Worm (Caenorhabditis elegans): ENCODE data around the gene cdc-73.

Gene cdc-73

DNA sequence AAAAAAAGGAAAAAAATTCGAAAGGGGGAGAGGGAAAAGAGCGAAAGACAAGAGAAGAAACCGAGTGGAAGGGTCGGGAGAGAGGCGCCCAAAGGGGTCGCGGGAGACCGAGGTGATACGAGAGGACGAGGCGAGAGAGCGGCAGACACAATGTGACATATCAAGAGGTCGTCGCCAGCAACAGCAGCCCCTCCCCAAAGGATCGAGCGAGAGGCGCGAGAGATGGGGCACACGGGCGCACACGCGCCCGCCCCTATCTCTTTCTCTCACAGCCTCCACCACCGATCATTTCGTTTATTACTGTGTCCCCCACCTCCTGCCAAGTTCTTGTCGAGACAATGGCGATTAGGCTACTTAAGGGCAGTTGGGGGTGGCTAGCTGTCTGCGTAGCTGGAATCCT lies 14.2 kb upstream of the cdc-73 start (continued):
- TF ChIP-seq fos-1 (tag; optimal IDR thresholded peaks at IDR 0.05): no peak
- peak; percentile 17 for TF ChIP-seq elt-1 (tag; optimal IDR thresholded peaks at IDR 0.05)
- TF ChIP-seq jun-1 (tag; optimal IDR thresholded peaks at IDR 0.05): peak; percentile 54
- TF ChIP-seq fkh-10 (GFP tag; optimal IDR thresholded peaks at IDR 0.05): no peak
- TF ChIP-seq egl-27 (tag; optimal IDR thresholded peaks at IDR 0.05): peak; percentile 59
- TF ChIP-seq sea-2 (GFP tag; optimal IDR thresholded peaks at IDR 0.05): no peak
- peak; percentile 3 for TF ChIP-seq lin-15B (tag; optimal IDR thresholded peaks at IDR 0.05)

ce11 chrIV:4029288-4029687 lies 13.1 kb upstream of the cdc-73 start:
- TF ChIP-seq nhr-25 (tag; optimal IDR thresholded peaks at IDR 0.05): peak; percentile 33
- TF ChIP-seq ama-1 (optimal IDR thresholded peaks at IDR 0.05): peak; percentile 60
- peak; percentile 41 for TF ChIP-seq pqm-1 (tag; optimal IDR thresholded peaks at IDR 0.05)
- no peak for TF ChIP-seq ztf-4 (tag; optimal IDR thresholded peaks at IDR 0.05)
- TF ChIP-seq elt-2 (tag; optimal IDR thresholded peaks at IDR 0.05): peak; percentile 75
- TF ChIP-seq jun-1 (tag; optimal IDR thresholded peaks at IDR 0.05): peak; percentile 15

- TF ChIP-seq nhr-43 (tag; optimal IDR thresholded peaks at IDR 0.05; ENCODE audit: poor library complexity, severe bottlenecking): peak; percentile 56
- TF ChIP-seq nhr-23 (tag; optimal IDR thresholded peaks at IDR 0.05): peak; percentile 75
- TF ChIP-seq elt-1 (tag; optimal IDR thresholded peaks at IDR 0.05): peak; percentile 76
- peak; percentile 48 for TF ChIP-seq unc-62 (GFP tag; optimal IDR thresholded peaks at IDR 0.05)
- no peak for TF ChIP-seq ZK546.5 (tag; optimal IDR thresholded peaks at IDR 0.05)
- TF ChIP-seq nhr-76 (tag; optimal IDR thresholded peaks at IDR 0.05): no peak
- peak; percentile 28 for TF ChIP-seq R02D3.7 (tag; optimal IDR thresholded peaks at IDR 0.05)
- TF ChIP-seq ztf-4 (tag; optimal IDR thresholded peaks at IDR 0.05): no peak
- no peak for TF ChIP-seq sea-2 (GFP tag; optimal IDR thresholded peaks at IDR 0.05)
- TF ChIP-seq lin-15B (tag; optimal IDR thresholded peaks at IDR 0.05): peak; percentile 92
- no peak for TF ChIP-seq nhr-11 (tag; optimal IDR thresholded peaks at IDR 0.05)
- peak in 1 of 3 experiments; percentile 15 for TF ChIP-seq elt-3 (tag; optimal IDR thresholded peaks at IDR 0.05)
- no peak for TF ChIP-seq skn-1 (tag; optimal IDR thresholded peaks at IDR 0.05)
- TF ChIP-seq nhr-25 (tag; optimal IDR thresholded peaks at IDR 0.05): peak; percentile 84
- no peak for TF ChIP-seq egl-5 (tag; optimal IDR thresholded peaks at IDR 0.05)
- no peak for TF ChIP-seq eor-1 (tag; optimal IDR thresholded peaks at IDR 0.05)
- TF ChIP-seq pqm-1 (tag; optimal IDR thresholded peaks at IDR 0.05): no peak
- no peak for TF ChIP-seq fkh-2 (tag; optimal IDR thresholded peaks at IDR 0.05)
- no peak for TF ChIP-seq lin-39 (tag; optimal IDR thresholded peaks at IDR 0.05)
Observed at ce11 chrIV:4030917-4031599, 11.3 kb upstream of the cdc-73 start.

DNA sequence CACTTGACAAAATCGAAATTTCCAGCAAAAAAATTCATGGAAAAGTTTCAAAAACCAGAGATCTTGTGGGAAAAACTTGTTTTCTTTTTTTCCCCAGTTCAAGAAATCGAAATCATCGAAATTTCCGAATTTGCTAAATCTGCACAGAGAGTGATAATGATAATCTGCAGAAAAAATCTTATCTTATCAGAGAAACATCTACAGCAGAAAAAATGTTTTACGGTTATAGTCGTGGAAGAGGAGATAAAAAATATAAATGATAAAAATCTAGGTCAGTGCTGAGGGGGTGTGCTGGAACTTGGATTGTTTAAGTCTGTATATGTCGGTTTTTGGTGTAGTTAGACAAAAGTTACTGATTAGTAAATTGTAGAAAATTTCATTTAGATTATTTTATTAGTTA lies 10.0 kb upstream of the cdc-73 start:
- TF ChIP-seq elt-3 (tag; optimal IDR thresholded peaks at IDR 0.05) (peak in 2 of 3 experiments; percentile 57 to 87), skn-1 (tag; optimal IDR thresholded peaks at IDR 0.05) (no peak), elt-2 (tag; optimal IDR thresholded peaks at IDR 0.05) (peak; percentile 70)

DNA sequence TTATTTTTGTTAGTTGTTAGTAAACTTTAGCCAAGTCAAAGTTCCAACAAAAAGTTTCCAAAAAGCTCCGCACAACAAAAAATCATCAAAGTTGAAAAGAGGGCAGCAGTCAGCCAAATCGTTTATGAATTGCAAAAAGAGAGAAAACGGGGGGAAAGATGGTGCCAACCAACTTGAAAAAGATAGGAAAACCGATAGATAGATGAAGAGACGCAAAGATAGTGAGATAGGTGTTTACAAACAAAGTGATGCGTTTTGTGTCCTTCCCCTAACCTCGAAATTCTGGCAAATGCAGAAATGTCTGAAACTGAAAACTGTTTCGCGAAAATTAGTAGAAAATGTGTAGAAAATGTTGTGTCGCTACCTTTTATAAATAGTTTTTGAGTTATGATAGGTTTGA lies 8.9 kb upstream of the cdc-73 start:
- TF ChIP-seq jun-1 (tag; optimal IDR thresholded peaks at IDR 0.05): no peak
- TF ChIP-seq nhr-43 (tag; optimal IDR thresholded peaks at IDR 0.05; ENCODE audit: poor library complexity, severe bottlenecking): no peak
- no peak for TF ChIP-seq sea-2 (GFP tag; optimal IDR thresholded peaks at IDR 0.05)
- TF ChIP-seq ceh-82 (tag; optimal IDR thresholded peaks at IDR 0.05): no peak
- peak; percentile 72 for TF ChIP-seq pha-4 (tag; optimal IDR thresholded peaks at IDR 0.05)
- no peak for TF ChIP-seq nhr-67 (tag; optimal IDR thresholded peaks at IDR 0.05)
- peak; percentile 55 for TF ChIP-seq fkh-2 (tag; optimal IDR thresholded peaks at IDR 0.05)
- TF ChIP-seq snpc-4 (tag; optimal IDR thresholded peaks at IDR 0.05): no peak
- TF ChIP-seq elt-2 (tag; optimal IDR thresholded peaks at IDR 0.05): peak; percentile 19
- no peak for TF ChIP-seq pqm-1 (tag; optimal IDR thresholded peaks at IDR 0.05)
- TF ChIP-seq skn-1 (tag; optimal IDR thresholded peaks at IDR 0.05): no peak
- no peak for TF ChIP-seq ztf-11 (tag; optimal IDR thresholded peaks at IDR 0.05)
- TF ChIP-seq nhr-76 (tag; optimal IDR thresholded peaks at IDR 0.05): no peak
- no peak for TF ChIP-seq unc-62 (GFP tag; optimal IDR thresholded peaks at IDR 0.05)
- TF ChIP-seq egl-5 (tag; optimal IDR thresholded peaks at IDR 0.05): no peak

ce11 chrIV:4034883-4035282 lies 7.5 kb upstream of the cdc-73 start, which contains the start of gene hlh-30:
Gene hlh-30, minus strand, starts transcription at chrIV:4034951.
- TF ChIP-seq nfya-1 (tag; optimal IDR thresholded peaks at IDR 0.05; ENCODE audit: insufficient read depth) (peak; percentile 73), nhr-77 (tag; optimal IDR thresholded peaks at IDR 0.05) (no peak), lin-39 (tag; optimal IDR thresholded peaks at IDR 0.05) (peak; percentile 79), nhr-67 (tag; optimal IDR thresholded peaks at IDR 0.05) (no peak), snpc-4 (tag; optimal IDR thresholded peaks at IDR 0.05) (no peak), lin-15B (tag; optimal IDR thresholded peaks at IDR 0.05) (peak; percentile 41), hmg-11 (tag; optimal IDR thresholded peaks at IDR 0.05) (peak; percentile 54), egl-27 (tag; optimal IDR thresholded peaks at IDR 0.05) (no peak), daf-12 (tag; optimal IDR thresholded peaks at IDR 0.05) (no peak), elt-2 (tag; optimal IDR thresholded peaks at IDR 0.05) (peak; percentile 44), sea-2 (GFP tag; optimal IDR thresholded peaks at IDR 0.05) (no peak), nhr-237 (tag; optimal IDR thresholded peaks at IDR 0.05) (no peak), elt-1 (tag; optimal IDR thresholded peaks at IDR 0.05) (no peak), tbx-2 (tag; optimal IDR thresholded peaks at IDR 0.05) (peak; percentile 29), fkh-10 (GFP tag; optimal IDR thresholded peaks at IDR 0.05) (peak; percentile 23), pha-4 (tag; optimal IDR thresholded peaks at IDR 0.05) (peak; percentile 22), mml-1 (tag; optimal IDR thresholded peaks at IDR 0.05) (no peak)
